Worm (Caenorhabditis elegans) whole organism, young adult: Measurements from ENCODE around the gene Y73B6BL.31.

ENCODE experiments used
- B0019.2 ChIP-seq: fragments of 200-800 bp; sonication (Bioruptor generic); conservative IDR thresholded peaks from 2 replicates; pipeline ENCODE4 v1.3.6; 2022; ENCODE audit warnings: missing genetic modification reagents, missing genetic modification characterization, missing compliant biosample characterization
- B0035.1 ChIP-seq: sonication (generic microtip); optimal IDR thresholded peaks from 2 replicates; lab custom pipeline; 2016; ENCODE audit warnings: missing genetic modification characterization, mild to moderate bottlenecking, missing compliant biosample characterization, missing genotype, missing genetic modification reagents
- K12H6.12 ChIP-seq: fragments of 200-800 bp; sonication (Bioruptor generic); optimal IDR thresholded peaks from 2 replicates; lab custom pipeline; 2018; ENCODE audit warnings: mild to moderate bottlenecking, missing genetic modification characterization, missing compliant biosample characterization
- ama-1 ChIP-seq, 3 experiments: fragments of 150-350 bp in 1 of 3; sonication (generic microtip) in 2 of 3; optimal IDR thresholded peaks; 2 replicates each; lab custom pipeline; 2014 to 2018; ENCODE audit warnings: missing biosample characterization in 2 of 3, missing genetic modification characterization in 2 of 3, missing genetic modification reagents in 2 of 3
- egrh-3 ChIP-seq: fragments of 200-800 bp; sonication (Bioruptor generic); IDR thresholded peaks from 2 replicates; pipeline ENCODE4 v1.3.6; 2022; ENCODE audit warnings: missing genetic modification reagents, missing genetic modification characterization, missing compliant biosample characterization
- madf-6 ChIP-seq: fragments of 200-800 bp; sonication (Bioruptor generic); IDR thresholded peaks from 2 replicates; pipeline ENCODE4 v1.3.6; 2022; ENCODE audit warnings: missing genetic modification reagents, missing genetic modification characterization, missing compliant biosample characterization
- mel-28 ChIP-seq: sonication (generic microtip); optimal IDR thresholded peaks from 2 replicates; lab custom pipeline; 2016; ENCODE audit warnings: borderline replicate concordance, mild to moderate bottlenecking, missing genetic modification characterization, missing compliant biosample characterization
- nfyb-1 ChIP-seq: fragments of 200-800 bp; sonication (Bioruptor generic); IDR thresholded peaks from 2 replicates; pipeline ENCODE4 v1.3.6; 2022; ENCODE audit warnings: missing genetic modification reagents, missing genetic modification characterization, missing compliant biosample characterization
- nhr-90 ChIP-seq: sonication (generic microtip); optimal IDR thresholded peaks from 2 replicates; lab custom pipeline; 2016; ENCODE audit warnings: missing genotype, mild to moderate bottlenecking, missing genetic modification characterization, missing compliant biosample characterization
- pha-4 ChIP-seq: fragments of 150-350 bp; sonication (generic microtip); optimal IDR thresholded peaks from 2 replicates; lab custom pipeline; 2014; ENCODE audit warnings: missing biosample characterization, missing genetic modification reagents, missing genetic modification characterization
- snpc-4 ChIP-seq, 5 experiments: fragments of 150-350 bp in 1 of 5; sonication (generic microtip) in 4 of 5; optimal IDR thresholded peaks; 2 replicates each; lab custom pipeline; 2014 to 2018; ENCODE audit warnings: missing genetic modification characterization in 5 of 5, missing biosample characterization in 3 of 5, antibody characterized with exemption in 2 of 5, mild to moderate bottlenecking in 2 of 5, missing compliant biosample characterization in 2 of 5, missing genotype in 2 of 5, moderate library complexity in 2 of 5, missing genetic modification reagents in 1 of 5
- unc-62 ChIP-seq: fragments of 150-350 bp; optimal IDR thresholded peaks from 2 replicates; lab custom pipeline; 2014; ENCODE audit warnings: missing biosample characterization, missing genetic modification reagents, missing genetic modification characterization

- TF ChIP-seq unc-62 (GFP tag; lab: Kevin White, UChicago): no peak
- no peak for TF ChIP-seq madf-6
- TF ChIP-seq egrh-3 (GFP tag; lab: Robert Waterston, UW): no peak
- TF ChIP-seq B0035.1 (tag; lab: Kevin White, UChicago): no peak
- TF ChIP-seq B0019.2: no peak
- no peak for TF ChIP-seq nhr-90 (tag; lab: Kevin White, UChicago)
- no peak for TF ChIP-seq pha-4
- no peak for TF ChIP-seq snpc-4 (GFP tag; optimal IDR thresholded peaks at IDR 0.05; lab: Kevin White, UChicago)
- no peak for TF ChIP-seq snpc-4 (tag; optimal IDR thresholded peaks at IDR 0.05; lab: Kevin White, UChicago)
- no peak for TF ChIP-seq K12H6.12 (tag; lab: Kevin White, UChicago)
- no peak for TF ChIP-seq mel-28 (tag; lab: Kevin White, UChicago)
- TF ChIP-seq ama-1 (optimal IDR thresholded peaks at IDR 0.05; lab: Kevin White, UChicago): no peak
- no peak for TF ChIP-seq ama-1 (GFP tag; optimal IDR thresholded peaks at IDR 0.05; lab: Kevin White, UChicago)
- no peak for TF ChIP-seq nfyb-1 (GFP tag; lab: Robert Waterston, UW)
These were observed 38.3 kb upstream of the Y73B6BL.31 start for ce11 chrIV:6403399-6403798.
